Fruit fly (Drosophila melanogaster): Measurements from ENCODE around the gene T48.

- TF ChIP-seq CTCF (optimal IDR thresholded peaks at IDR 0.05) (no peak), CG8478 (optimal IDR thresholded peaks at IDR 0.05) (no peak)
These were observed 76.9 kb downstream of the T48 start, which contains the start of gene CG6330 for dm6 chr3R:26958314-26958979.

Measured in S2 (cell line).